Fruit fly (Drosophila melanogaster): Measurements from ENCODE around the gene Cph.

Gene Cph

DNA sequence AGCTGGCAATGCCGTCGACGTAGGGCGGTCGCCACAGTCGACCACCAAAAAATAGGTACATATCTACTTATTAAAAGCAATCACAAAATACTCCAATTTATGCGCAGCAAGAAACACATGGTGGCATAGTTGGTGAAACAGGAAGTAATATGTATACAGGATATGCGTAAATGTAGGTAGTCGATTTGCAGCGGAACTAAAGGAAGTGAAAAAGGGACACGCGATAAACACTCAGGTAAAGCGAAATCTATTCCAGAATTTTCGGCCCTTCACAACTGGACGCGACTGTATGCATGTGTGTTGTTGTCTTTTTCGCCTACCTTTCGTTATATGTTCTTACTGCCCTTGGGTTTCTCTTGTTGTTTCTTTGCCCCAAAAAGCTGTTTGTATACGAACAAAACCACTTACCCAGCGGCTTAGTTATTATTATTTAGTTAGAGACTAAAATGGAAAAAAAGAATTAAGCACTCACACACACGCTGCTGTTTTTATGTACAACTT, 41.0 kb upstream of the Cph start (continued):
- TF ChIP-seq CG12155 (GFP tag; optimal IDR thresholded peaks at IDR 0.05) (no peak), tio (GFP tag; optimal IDR thresholded peaks at IDR 0.05) (peak; percentile 61), Chrac-16 (GFP tag; optimal IDR thresholded peaks at IDR 0.05) (peak; percentile 75), sima (GFP tag; optimal IDR thresholded peaks at IDR 0.05) (no peak), CG9797 (GFP tag; optimal IDR thresholded peaks at IDR 0.05) (no peak), CG3847 (GFP tag; IDR thresholded peaks at IDR 0.05) (peak; percentile 61), pita (GFP tag; optimal IDR thresholded peaks at IDR 0.05) (no peak), CG11247 (GFP tag; IDR thresholded peaks at IDR 0.05) (peak; percentile 68; the same call in 1 of the 2 replicates), wek (GFP tag; optimal IDR thresholded peaks at IDR 0.05) (peak; percentile 66), CG31388 (GFP tag; optimal IDR thresholded peaks at IDR 0.05) (no peak), bigmax (GFP tag; optimal IDR thresholded peaks at IDR 0.05) (no peak), CG15696 (tag; optimal IDR thresholded peaks at IDR 0.05) (peak; percentile 80), bsh (GFP tag; optimal IDR thresholded peaks at IDR 0.05) (peak; percentile 2 to 84), ssp (GFP tag; IDR thresholded peaks at IDR 0.05) (peak; percentile 56), NfI (GFP tag; optimal IDR thresholded peaks at IDR 0.05) (peak; percentile 88), Neu2 (GFP tag; optimal IDR thresholded peaks at IDR 0.05; ENCODE audit: borderline replicate concordance) (no peak), esg (GFP tag; conservative IDR thresholded peaks at IDR 0.05) (peak; percentile 74), z (GFP tag; IDR thresholded peaks at IDR 0.05) (no peak; the same call in 2 of the 3 replicates), al (GFP tag; IDR thresholded peaks at IDR 0.05) (peak; percentile 63), ase (GFP tag; IDR thresholded peaks at IDR 0.05) (peak; percentile 54; the same call in 1 of the 3 replicates), Nf-YC (tag; optimal IDR thresholded peaks at IDR 0.05) (peak; percentile 72), Ada2b (GFP tag; IDR thresholded peaks at IDR 0.05) (peak; percentile 64; the same call in 1 of the 2 replicates), dmrt11E (tag; optimal IDR thresholded peaks at IDR 0.05) (peak; percentile 78), Optix (GFP tag; IDR thresholded peaks at IDR 0.05) (peak; percentile 66; the same call in 2 of the 3 replicates), aop (GFP tag; IDR thresholded peaks at IDR 0.05) (peak; percentile 57; the same call in 1 of the 2 replicates), CG4328 (GFP tag; optimal IDR thresholded peaks at IDR 0.05) (peak; percentile 67), Stat92E (GFP tag; optimal IDR thresholded peaks at IDR 0.05) (peak in 1 of 3 experiments; percentile 45), CG10431 (GFP tag; optimal IDR thresholded peaks at IDR 0.05) (peak; percentile 6), CG14050 (GFP tag; IDR thresholded peaks at IDR 0.05) (peak; percentile 59), CG1832 (GFP tag; optimal IDR thresholded peaks at IDR 0.05) (no peak), CG2120 (GFP tag; optimal IDR thresholded peaks at IDR 0.05) (peak; percentile 90), CG8765 (GFP tag; IDR thresholded peaks at IDR 0.05) (peak; percentile 72), maf-S (GFP tag; optimal IDR thresholded peaks at IDR 0.05) (peak; percentile 69), MTF-1 (GFP tag; optimal IDR thresholded peaks at IDR 0.05; ENCODE audit: borderline replicate concordance) (peak; percentile 50), MESR4 (GFP tag; optimal IDR thresholded peaks at IDR 0.05) (peak; percentile 16), Drgx (GFP tag; IDR thresholded peaks at IDR 0.05) (peak; percentile 44), CG1233 (GFP tag; optimal IDR thresholded peaks at IDR 0.05) (peak; percentile 79), CHES-1-like (GFP tag; optimal IDR thresholded peaks at IDR 0.05) (peak; percentile 64), kni (GFP tag; optimal IDR thresholded peaks at IDR 0.05) (peak; percentile 25), CG10654 (GFP tag; optimal IDR thresholded peaks at IDR 0.05) (peak; percentile 53), CG9932 (GFP tag; IDR thresholded peaks at IDR 0.05) (peak; percentile 70), insv (GFP tag; optimal IDR thresholded peaks at IDR 0.05) (peak in 1 of 2 experiments; percentile 19), Scr (GFP tag; IDR thresholded peaks at IDR 0.05; ENCODE audit: partially characterized antibody) (no peak), Tbp (GFP tag; optimal IDR thresholded peaks at IDR 0.05) (no peak), CG6272 (GFP tag; IDR thresholded peaks at IDR 0.05) (0 out of 2 replicates have a peak, but pooled peaks have one; percentile 51), btn (GFP tag; optimal IDR thresholded peaks at IDR 0.05) (peak; percentile 25), CG6813 (GFP tag; optimal IDR thresholded peaks at IDR 0.05) (peak; percentile 88), shn (GFP tag; optimal IDR thresholded peaks at IDR 0.05) (peak; percentile 75), zfh1 (GFP tag; IDR thresholded peaks at IDR 0.05) (peak; percentile 63; the same call in 2 of the 3 replicates), CG11093 (GFP tag; IDR thresholded peaks at IDR 0.05) (peak; percentile 71; the same call in 2 of the 3 replicates)
